Worm (Caenorhabditis elegans): ENCODE results near the gene Y110A2AL.10.
A peak's percentile ranks its signal among the peaks of the same experiment; 100 is the strongest.

The Y110A2AL.10 gene

DNA sequence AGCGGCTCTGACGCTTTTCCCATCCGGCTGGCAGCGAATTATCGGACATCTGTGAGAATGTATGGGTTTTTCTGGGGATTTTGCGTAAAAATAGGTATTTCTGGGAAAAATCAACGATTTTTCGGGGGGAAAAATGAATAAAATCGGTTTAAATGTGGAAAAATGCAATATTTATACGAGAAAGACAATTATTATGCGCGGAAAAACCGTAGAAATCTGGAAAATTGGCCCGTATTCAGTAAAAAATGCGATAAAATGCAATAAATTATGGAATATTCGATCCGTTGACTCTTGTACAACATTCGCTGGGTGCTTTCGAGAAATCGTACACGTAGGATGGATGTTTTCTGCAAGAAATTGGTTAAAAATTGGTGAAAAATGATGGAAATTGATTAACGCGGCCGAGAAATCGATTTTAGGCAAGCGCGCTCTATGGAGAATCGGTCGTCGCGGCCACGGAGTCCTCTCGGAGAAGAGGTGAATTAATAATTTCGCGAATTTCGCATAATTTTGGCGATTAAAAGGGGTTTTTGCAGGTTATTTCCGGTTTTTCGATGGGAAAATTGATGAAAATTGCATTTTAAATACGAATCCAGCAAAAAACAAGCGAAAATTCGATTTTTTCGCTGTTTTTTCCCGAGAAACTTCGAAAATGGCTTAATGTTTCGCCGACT lies 17.4 kb upstream of the Y110A2AL.10 start, which contains the start of gene pinn-1 (continued):
- TF ChIP-seq C38D4.7 (GFP tag; optimal IDR thresholded peaks at IDR 0.05) (no peak), tbx-2 (tag; optimal IDR thresholded peaks at IDR 0.05) (peak; percentile 86), ceh-6 (GFP tag; optimal IDR thresholded peaks at IDR 0.05) (no peak), hlh-8 (tag; optimal IDR thresholded peaks at IDR 0.05) (peak; percentile 79), rnt-1 (tag; optimal IDR thresholded peaks at IDR 0.05) (peak; percentile 92), gmeb-2 (tag; optimal IDR thresholded peaks at IDR 0.05) (no peak), Y22D7AL.16 (tag; optimal IDR thresholded peaks at IDR 0.05) (peak; percentile 24), hlh-6 (tag; optimal IDR thresholded peaks at IDR 0.05) (peak; percentile 68), dmd-4 (tag; optimal IDR thresholded peaks at IDR 0.05; ENCODE audit: borderline replicate concordance) (peak; percentile 48), hlh-30 (tag; optimal IDR thresholded peaks at IDR 0.05; ENCODE audit: insufficient read depth) (no peak), ceh-14 (tag; optimal IDR thresholded peaks at IDR 0.05) (peak; percentile 84), ceh-19 (GFP tag; optimal IDR thresholded peaks at IDR 0.05) (no peak), unc-42 (tag; optimal IDR thresholded peaks at IDR 0.05) (peak; percentile 70), unc-86 (tag; optimal IDR thresholded peaks at IDR 0.05) (peak; percentile 13), ceh-2 (tag; optimal IDR thresholded peaks at IDR 0.05) (peak; percentile 96), elt-2 (tag; optimal IDR thresholded peaks at IDR 0.05) (peak; percentile 57), ceh-31 (tag; optimal IDR thresholded peaks at IDR 0.05) (peak; percentile 99), ceh-9 (tag; optimal IDR thresholded peaks at IDR 0.05) (no peak), ahr-1 (tag; optimal IDR thresholded peaks at IDR 0.05) (peak; percentile 13), nfya-1 (tag; optimal IDR thresholded peaks at IDR 0.05) (peak; percentile 41), ref-2 (tag; optimal IDR thresholded peaks at IDR 0.05) (peak; percentile 72), pax-1 (tag; optimal IDR thresholded peaks at IDR 0.05) (no peak), pqm-1 (tag; optimal IDR thresholded peaks at IDR 0.05) (no peak), dve-1 (tag; optimal IDR thresholded peaks at IDR 0.05) (no peak), ama-1 (optimal IDR thresholded peaks at IDR 0.05) (no peak), unc-55 (GFP tag; optimal IDR thresholded peaks at IDR 0.05) (peak; percentile 19), ceh-34 (tag; optimal IDR thresholded peaks at IDR 0.05) (peak; percentile 46), C08G9.2 (tag; optimal IDR thresholded peaks at IDR 0.05) (peak; percentile 99), che-1 (tag; optimal IDR thresholded peaks at IDR 0.05) (peak; percentile 8), ceh-24 (tag; optimal IDR thresholded peaks at IDR 0.05) (no peak), pros-1 (tag; optimal IDR thresholded peaks at IDR 0.05) (peak; percentile 45)

DNA sequence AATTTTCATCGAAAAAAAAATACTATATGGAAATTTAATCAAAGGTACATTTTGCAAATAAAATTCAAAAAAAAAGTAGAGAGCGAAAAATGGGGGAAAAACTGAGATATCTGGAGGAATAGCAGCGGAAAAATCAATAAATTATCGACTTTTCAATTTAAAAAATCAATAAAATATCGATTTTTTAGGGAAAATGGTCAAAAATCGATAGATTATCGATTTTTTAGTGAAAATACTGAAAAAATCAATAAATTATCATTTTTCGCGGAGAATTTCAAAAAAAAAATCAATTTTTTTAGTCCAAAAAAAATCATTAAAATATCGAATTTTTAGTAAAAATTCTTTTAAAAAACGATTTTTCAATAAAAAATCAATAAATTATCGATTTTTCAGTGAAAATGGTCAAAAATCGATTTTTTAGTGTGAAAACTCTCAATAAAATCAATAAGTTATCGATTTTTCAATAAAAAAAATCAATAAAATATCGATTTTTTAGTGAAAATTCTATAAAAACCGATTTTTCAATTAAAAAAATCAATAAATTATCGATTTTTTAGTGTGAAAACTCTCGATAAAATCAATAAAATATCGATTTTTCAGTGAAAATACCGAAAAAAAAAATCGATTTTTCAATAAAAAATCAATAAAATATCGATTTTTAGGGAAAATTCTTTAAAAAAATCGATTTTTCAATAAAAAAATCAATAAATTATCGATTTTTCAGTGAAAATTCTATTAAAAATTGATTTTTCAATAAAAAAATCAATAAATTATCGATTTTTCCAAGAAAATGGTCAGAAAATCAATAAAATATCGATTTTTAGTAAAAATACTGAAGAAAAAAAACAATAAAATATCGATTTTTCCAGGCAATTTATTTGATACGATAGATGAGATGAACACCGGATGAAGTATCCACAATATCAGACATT lies 14.1 kb upstream of the Y110A2AL.10 start:
- TF ChIP-seq ets-4 (tag; optimal IDR thresholded peaks at IDR 0.05), result no peak
- no peak for TF ChIP-seq pros-1 (tag; optimal IDR thresholded peaks at IDR 0.05)
- TF ChIP-seq ceh-31 (tag; optimal IDR thresholded peaks at IDR 0.05), result no peak
- no peak for TF ChIP-seq odd-2 (tag; optimal IDR thresholded peaks at IDR 0.05)
- no peak for TF ChIP-seq pag-3 (tag; optimal IDR thresholded peaks at IDR 0.05; ENCODE audit: borderline replicate concordance)
- TF ChIP-seq ceh-48 (tag; optimal IDR thresholded peaks at IDR 0.05), result peak; percentile 23
- no peak for TF ChIP-seq sox-2 (GFP tag; IDR thresholded peaks at IDR 0.05)

DNA sequence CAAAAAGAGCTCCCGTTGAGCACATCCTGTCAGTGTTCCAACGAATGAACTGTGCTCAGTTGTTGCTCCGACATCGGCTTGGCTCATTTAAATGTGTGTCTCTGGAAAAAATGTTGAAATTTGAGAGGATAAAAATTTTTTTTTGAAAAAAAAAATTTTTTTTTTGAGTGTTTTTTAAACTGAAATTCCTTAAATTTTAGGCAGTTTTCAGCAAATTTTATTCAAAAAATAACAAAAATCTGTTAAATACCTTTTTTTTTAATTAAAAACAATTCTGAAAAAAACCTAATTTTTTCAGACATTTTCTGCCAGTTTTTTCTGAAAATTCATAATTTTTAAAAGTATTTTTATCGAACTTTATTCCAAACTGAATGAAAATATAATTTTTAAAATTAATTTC lies 13.1 kb upstream of the Y110A2AL.10 start, which contains the start of gene pigw-1:
TSS of gene pigw-1 (minus strand) at position 101 of the 400 bp plus-strand sequence.
- TF ChIP-seq unc-3 (GFP tag; conservative IDR thresholded peaks at IDR 0.05) (no peak), unc-3 (tag; optimal IDR thresholded peaks at IDR 0.05) (no peak), C38D4.7 (GFP tag; optimal IDR thresholded peaks at IDR 0.05) (no peak), C08G9.2 (tag; optimal IDR thresholded peaks at IDR 0.05) (no peak), ceh-48 (tag; optimal IDR thresholded peaks at IDR 0.05) (no peak)
